Worm (Caenorhabditis elegans) whole organism, L3 larva: ENCODE data around the gene myo-2.

ENCODE experiments used
- R02D3.7 ChIP-seq: fragments of 150-350 bp; optimal IDR thresholded peaks from 2 replicates; lab custom pipeline; 2014; ENCODE audit warnings: missing biosample characterization, missing genetic modification characterization
- ZK546.5 ChIP-seq: sonication (generic microtip); optimal IDR thresholded peaks from 2 replicates; lab custom pipeline; 2017; ENCODE audit warnings: missing biosample characterization, missing genetic modification characterization
- ama-1 ChIP-seq: fragments of 150-350 bp; optimal IDR thresholded peaks from 2 replicates; lab custom pipeline; 2018
- ceh-16 ChIP-seq: sonication (generic microtip); optimal IDR thresholded peaks from 2 replicates; lab custom pipeline; 2017; ENCODE audit warnings: missing biosample characterization, missing genetic modification characterization
- ceh-28 ChIP-seq: fragments of 150-350 bp; optimal IDR thresholded peaks from 2 replicates; lab custom pipeline; 2014; ENCODE audit warnings: missing biosample characterization, missing genetic modification reagents, missing genetic modification characterization
- ceh-9 ChIP-seq: sonication (generic microtip); optimal IDR thresholded peaks from 2 replicates; lab custom pipeline; 2018; ENCODE audit warnings: missing biosample characterization, missing genetic modification characterization
- daf-12 ChIP-seq: fragments of 150-350 bp; optimal IDR thresholded peaks from 2 replicates; lab custom pipeline; 2014; ENCODE audit warnings: missing biosample characterization, missing genetic modification reagents, missing genetic modification characterization
- elt-1 ChIP-seq: fragments of 150-350 bp; optimal IDR thresholded peaks from 2 replicates; lab custom pipeline; 2014; ENCODE audit warnings: missing biosample characterization, missing genetic modification characterization
- elt-2 ChIP-seq: sonication (generic microtip); optimal IDR thresholded peaks from 2 replicates; lab custom pipeline; 2016; ENCODE audit warnings: missing genetic modification reagents, mild to moderate bottlenecking, missing genetic modification characterization, missing compliant biosample characterization
- elt-3 ChIP-seq, 3 experiments: fragments of 150-350 bp in 1 of 3; sonication (generic microtip) in 2 of 3; optimal IDR thresholded peaks; 2 replicates in 2 of 3; 4 replicates in 1 of 3; lab custom pipeline; 2014 to 2017; ENCODE audit warnings: missing biosample characterization in 3 of 3, missing genetic modification characterization in 3 of 3
- eor-1 ChIP-seq, 2 experiments: fragments of 150-350 bp; optimal IDR thresholded peaks; 2 replicates each; lab custom pipeline; 2014 to 2018; ENCODE audit warnings: missing biosample characterization in 2 of 2, missing genetic modification characterization in 2 of 2
- fkh-10 ChIP-seq: sonication (generic microtip); optimal IDR thresholded peaks from 2 replicates; lab custom pipeline; 2017; ENCODE audit warnings: missing biosample characterization, missing genetic modification reagents, missing genetic modification characterization
- fkh-2 ChIP-seq: fragments of 150-350 bp; optimal IDR thresholded peaks from 2 replicates; lab custom pipeline; 2014; ENCODE audit warnings: missing biosample characterization, missing genetic modification reagents, missing genetic modification characterization
- fos-1 ChIP-seq: fragments of 150-350 bp; optimal IDR thresholded peaks from 2 replicates; lab custom pipeline; 2014; ENCODE audit warnings: missing biosample characterization, missing genetic modification characterization
- jun-1 ChIP-seq: fragments of 150-350 bp; optimal IDR thresholded peaks from 2 replicates; lab custom pipeline; 2014; ENCODE audit warnings: missing biosample characterization, missing genetic modification reagents, missing genetic modification characterization
- lin-39 ChIP-seq: fragments of 150-350 bp; optimal IDR thresholded peaks from 2 replicates; lab custom pipeline; 2018; ENCODE audit warnings: missing biosample characterization, missing genetic modification reagents, missing genetic modification characterization
- mdl-1 ChIP-seq: fragments of 150-350 bp; optimal IDR thresholded peaks from 2 replicates; lab custom pipeline; 2014; ENCODE audit warnings: missing biosample characterization, missing genetic modification characterization
- nfya-1 ChIP-seq: sonication (generic microtip); optimal IDR thresholded peaks from 2 replicates; lab custom pipeline; 2017; ENCODE audit warnings: missing genetic modification characterization, mild to moderate bottlenecking, missing compliant biosample characterization, antibody characterized with exemption, moderate library complexity; ENCODE audit not compliant: insufficient read depth
- nhr-12 ChIP-seq: fragments of 150-350 bp; optimal IDR thresholded peaks from 2 replicates; lab custom pipeline; 2014; ENCODE audit warnings: missing biosample characterization, missing genetic modification characterization
- nhr-23 ChIP-seq: fragments of 150-350 bp; optimal IDR thresholded peaks from 2 replicates; lab custom pipeline; 2014; ENCODE audit warnings: missing biosample characterization, missing genetic modification reagents, missing genetic modification characterization
- nhr-25 ChIP-seq: sonication (generic microtip); optimal IDR thresholded peaks from 2 replicates; lab custom pipeline; 2017; ENCODE audit warnings: missing biosample characterization, missing genetic modification characterization
- nhr-28 ChIP-seq: fragments of 150-350 bp; optimal IDR thresholded peaks from 2 replicates; lab custom pipeline; 2014; ENCODE audit warnings: missing biosample characterization, missing genetic modification characterization
- nhr-43 ChIP-seq: sonication (generic microtip); optimal IDR thresholded peaks from 2 replicates; lab custom pipeline; 2016; ENCODE audit warnings: mild to moderate bottlenecking, missing genetic modification characterization, missing compliant biosample characterization; ENCODE audit not compliant: poor library complexity, severe bottlenecking
- nhr-67 ChIP-seq: fragments of 150-350 bp; optimal IDR thresholded peaks from 2 replicates; lab custom pipeline; 2014; ENCODE audit warnings: missing biosample characterization, missing genetic modification characterization
- nhr-76 ChIP-seq: fragments of 150-350 bp; sonication (generic microtip); optimal IDR thresholded peaks from 5 replicates; lab custom pipeline; 2014; ENCODE audit warnings: missing biosample characterization, missing genetic modification characterization
- pha-4 ChIP-seq: fragments of 150-350 bp; optimal IDR thresholded peaks from 2 replicates; lab custom pipeline; 2014; ENCODE audit warnings: missing biosample characterization, missing genetic modification reagents, missing genetic modification characterization
- pqm-1 ChIP-seq: fragments of 150-350 bp; optimal IDR thresholded peaks from 2 replicates; lab custom pipeline; 2017; ENCODE audit warnings: missing biosample characterization, missing genetic modification characterization, inconsistent platforms
- sea-2 ChIP-seq: fragments of 150-350 bp; sonication (generic microtip); optimal IDR thresholded peaks from 4 replicates; lab custom pipeline; 2014; ENCODE audit warnings: missing biosample characterization, missing genetic modification reagents, missing genetic modification characterization
- skn-1 ChIP-seq: fragments of 150-350 bp; optimal IDR thresholded peaks from 2 replicates; lab custom pipeline; 2014; ENCODE audit warnings: missing biosample characterization, missing genetic modification characterization
- snpc-4 ChIP-seq: fragments of 150-350 bp; optimal IDR thresholded peaks from 2 replicates; lab custom pipeline; 2014; ENCODE audit warnings: missing biosample characterization, missing genetic modification characterization
- tbx-2 ChIP-seq: sonication (generic microtip); optimal IDR thresholded peaks from 2 replicates; lab custom pipeline; 2016; ENCODE audit warnings: mild to moderate bottlenecking, missing genetic modification characterization, missing compliant biosample characterization
- unc-62 ChIP-seq: fragments of 150-350 bp; sonication (generic microtip); optimal IDR thresholded peaks from 4 replicates; lab custom pipeline; 2014; ENCODE audit warnings: missing biosample characterization, missing genetic modification reagents, missing genetic modification characterization
- ztf-11 ChIP-seq: fragments of 150-350 bp; optimal IDR thresholded peaks from 2 replicates; lab custom pipeline; 2014; ENCODE audit warnings: missing biosample characterization, missing genetic modification characterization
- ztf-4 ChIP-seq: fragments of 150-350 bp; optimal IDR thresholded peaks from 2 replicates; lab custom pipeline; 2014; ENCODE audit warnings: missing biosample characterization, missing genetic modification characterization

myo-2 gene

ce11 chrX:12466769-12467168, 1.1 kb upstream of the myo-2 start, which contains the start of gene cdf-2:
Gene cdf-2 (minus strand): TSS chrX:12466917.
- TF ChIP-seq ceh-16 (no peak), nhr-28 (tag; lab: Kevin White, UChicago) (no peak), jun-1 (tag; lab: Kevin White, UChicago) (peak; percentile 34), pqm-1 (tag; lab: Kevin White, UChicago) (peak; percentile 91), tbx-2 (no peak), fos-1 (tag; lab: Kevin White, UChicago) (no peak), pha-4 (tag; lab: Kevin White, UChicago) (peak; percentile 34), ceh-28 (tag; lab: Kevin White, UChicago) (no peak), elt-2 (tag; lab: Kevin White, UChicago) (peak; percentile 85)
- TF ChIP-seq, all 47 proteins: peak for 4

ce11 chrX:12469846-12470245, 2.0 kb downstream of the myo-2 start:
- no peak for TF ChIP-seq ztf-4 (tag; lab: Kevin White, UChicago)
- no peak for TF ChIP-seq lin-39 (tag; lab: Kevin White, UChicago)

ce11 chrX:12472232-12472631, 4.4 kb downstream of the myo-2 start:
- no peak for TF ChIP-seq elt-3 (tag; optimal IDR thresholded peaks at IDR 0.05; lab: Kevin White, UChicago)
- no peak for TF ChIP-seq ceh-9 (tag; lab: Kevin White, UChicago)
- no peak for TF ChIP-seq nhr-43
- TF ChIP-seq fkh-10 (GFP tag; lab: Kevin White, UChicago), result no peak
- TF ChIP-seq ceh-28 (tag; lab: Kevin White, UChicago), result no peak
- no peak for TF ChIP-seq nhr-67 (tag; lab: Kevin White, UChicago)
- TF ChIP-seq pqm-1 (tag; lab: Kevin White, UChicago), result no peak
- TF ChIP-seq elt-1 (tag; lab: Kevin White, UChicago), result no peak
- no peak for TF ChIP-seq nhr-25 (tag; lab: Kevin White, UChicago)
- TF ChIP-seq fkh-2 (tag; lab: Kevin White, UChicago), result no peak

ce11 chrX:12476412-12476811, 8.6 kb downstream of the myo-2 start:
- TF ChIP-seq nhr-76 (tag; lab: Kevin White, UChicago), result no peak
- no peak for TF ChIP-seq R02D3.7 (tag; lab: Kevin White, UChicago)
- TF ChIP-seq eor-1 (tag; optimal IDR thresholded peaks at IDR 0.05; lab: Kevin White, UChicago), result no peak
- TF ChIP-seq snpc-4, result no peak
- no peak for TF ChIP-seq lin-39 (tag; lab: Kevin White, UChicago)
- TF ChIP-seq nhr-23 (tag; lab: Kevin White, UChicago), result no peak
- TF ChIP-seq sea-2, result no peak
- TF ChIP-seq mdl-1 (tag; lab: Kevin White, UChicago), result no peak
- TF ChIP-seq fkh-2 (tag; lab: Kevin White, UChicago), result no peak
- TF ChIP-seq elt-1 (tag; lab: Kevin White, UChicago), result no peak
- TF ChIP-seq ama-1 (lab: Kevin White, UChicago), result no peak
- TF ChIP-seq jun-1 (tag; lab: Kevin White, UChicago), result no peak
- no peak for TF ChIP-seq nfya-1 (tag; lab: Kevin White, UChicago)
- no peak for TF ChIP-seq ceh-9 (tag; lab: Kevin White, UChicago)
- no peak for TF ChIP-seq unc-62 (GFP tag; lab: Kevin White, UChicago)
- no peak for TF ChIP-seq pha-4 (tag; lab: Kevin White, UChicago)
- no peak for TF ChIP-seq pqm-1 (tag; lab: Kevin White, UChicago)
- no peak for TF ChIP-seq ZK546.5 (tag; lab: Kevin White, UChicago)
- no peak for TF ChIP-seq ztf-11 (tag; lab: Kevin White, UChicago)
- TF ChIP-seq nhr-12 (tag; lab: Kevin White, UChicago), result no peak
- TF ChIP-seq, all 47 proteins: peak for 0

ce11 chrX:12477341-12477740, 9.5 kb downstream of the myo-2 start, which contains the start of gene F45E6.1:
Gene F45E6.1 (minus strand): TSS chrX:12477441.
- no peak for TF ChIP-seq skn-1 (tag; lab: Kevin White, UChicago)
- no peak for TF ChIP-seq pqm-1 (tag; lab: Kevin White, UChicago)
- TF ChIP-seq tbx-2, result no peak
- TF ChIP-seq elt-2 (tag; lab: Kevin White, UChicago), result no peak
- TF ChIP-seq fkh-2 (tag; lab: Kevin White, UChicago), result no peak
- TF ChIP-seq fkh-10 (GFP tag; lab: Kevin White, UChicago), result no peak
- TF ChIP-seq elt-3 (tag; optimal IDR thresholded peaks at IDR 0.05; lab: Kevin White, UChicago), result no peak
- TF ChIP-seq pha-4 (tag; lab: Kevin White, UChicago), result no peak
- no peak for TF ChIP-seq jun-1 (tag; lab: Kevin White, UChicago)
- TF ChIP-seq daf-12, result no peak
- no peak for TF ChIP-seq ceh-28 (tag; lab: Kevin White, UChicago)
- TF ChIP-seq nhr-67 (tag; lab: Kevin White, UChicago), result no peak
